Worm (Caenorhabditis elegans) whole organism, late embryonic: ENCODE data around the gene eor-2.

Source experiments
- ceh-18 ChIP-seq: sonication (generic microtip); optimal IDR thresholded peaks from 2 replicates; lab custom pipeline; 2016; ENCODE audit warnings: missing genetic modification characterization, missing compliant biosample characterization
- pag-3 ChIP-seq: sonication (generic microtip); optimal IDR thresholded peaks from 2 replicates; lab custom pipeline; 2016; ENCODE audit warnings: missing compliant biosample characterization, missing genetic modification characterization, borderline replicate concordance

DNA sequence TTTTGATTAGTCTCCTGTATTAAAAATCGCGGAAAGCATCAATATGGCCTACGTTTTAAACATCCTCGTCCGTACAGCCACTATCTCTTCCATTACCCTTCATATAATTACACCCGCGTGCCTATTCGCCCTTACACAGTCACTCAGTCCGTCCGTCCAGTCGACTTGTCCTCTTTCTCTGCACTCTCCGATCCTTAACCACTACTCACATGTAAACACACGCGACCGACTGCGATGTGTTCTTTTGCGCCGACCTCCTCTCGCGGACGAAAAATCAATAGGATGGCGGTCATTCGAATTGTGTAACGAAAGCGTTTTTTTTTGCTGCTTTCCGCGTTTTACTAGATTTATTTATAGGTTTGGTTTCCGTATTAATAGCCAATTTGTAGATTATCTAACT lies at the start of gene eor-2:
- TF ChIP-seq ceh-18 (peak; percentile 24), pag-3 (tag; lab: Kevin White, UChicago) (no peak)
